Fruit fly (Drosophila melanogaster) whole organism, larva: ENCODE data around the gene nkt.

Experiments
- noc ChIP-seq: fragments of 200-800 bp; sonication (Bioruptor generic); optimal IDR thresholded peaks from 3 replicates; lab custom pipeline; 2019; ENCODE audit warnings: missing biosample characterization, mild to moderate bottlenecking, missing genetic modification characterization, moderate library complexity

Gene nkt

dm6 chr3L:11204852-11205251 lies 3.7 kb downstream of the nkt start:
- peak; percentile 58 for TF ChIP-seq noc

dm6 chr3L:11205608-11206336 lies 4.6 kb downstream of the nkt start, which contains the start of gene Plod:
Gene Plod (minus strand): TSS chr3L:11206016.
- TF ChIP-seq noc: peak; percentile 36

DNA sequence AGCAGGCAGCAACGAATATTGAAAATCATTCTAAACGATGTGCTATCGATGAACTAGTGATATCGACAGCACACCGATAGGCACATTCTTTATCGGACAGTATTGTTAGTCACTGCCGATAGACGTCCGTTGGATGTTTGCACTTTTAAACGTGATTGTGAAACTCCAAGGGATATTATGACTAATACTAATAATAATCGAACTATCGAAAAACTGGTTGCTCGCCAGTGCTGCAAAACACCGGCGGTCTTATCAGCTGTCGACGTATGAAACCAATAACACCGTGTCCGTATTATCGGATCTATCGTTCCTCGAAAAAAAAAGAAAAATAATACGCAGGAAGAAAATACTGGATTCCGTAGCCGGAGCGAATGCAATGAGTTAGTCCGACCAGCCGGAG lies 9.4 kb downstream of the nkt start, which contains the start of the genes Ube3a and CG7600:
Gene Ube3a (minus strand): TSS at position 67 of the 400 bp plus-strand sequence.
Gene CG7600 (plus strand): TSS at position 270 of the 400 bp plus-strand sequence.
- peak; percentile 53 for TF ChIP-seq noc

DNA sequence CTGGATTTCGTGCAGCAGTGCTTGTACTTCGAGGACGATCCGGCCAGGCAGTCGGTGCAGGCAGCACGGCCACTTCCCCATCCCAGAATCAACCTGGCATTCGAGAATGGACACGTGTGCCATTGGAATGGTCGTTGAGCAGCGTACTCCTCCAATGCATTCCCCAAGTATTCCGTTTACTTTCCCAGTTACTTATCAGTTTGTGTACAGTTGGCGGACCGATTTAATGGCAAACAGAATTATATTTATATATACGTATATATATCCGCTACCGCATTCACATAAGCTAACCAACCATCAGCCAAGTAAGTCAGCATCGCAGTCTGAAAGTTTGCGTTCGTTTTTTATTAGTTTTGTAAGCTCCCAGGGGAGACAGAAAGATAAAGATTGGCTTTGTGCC lies 12.5 kb downstream of the nkt start:
- no peak for TF ChIP-seq noc

DNA sequence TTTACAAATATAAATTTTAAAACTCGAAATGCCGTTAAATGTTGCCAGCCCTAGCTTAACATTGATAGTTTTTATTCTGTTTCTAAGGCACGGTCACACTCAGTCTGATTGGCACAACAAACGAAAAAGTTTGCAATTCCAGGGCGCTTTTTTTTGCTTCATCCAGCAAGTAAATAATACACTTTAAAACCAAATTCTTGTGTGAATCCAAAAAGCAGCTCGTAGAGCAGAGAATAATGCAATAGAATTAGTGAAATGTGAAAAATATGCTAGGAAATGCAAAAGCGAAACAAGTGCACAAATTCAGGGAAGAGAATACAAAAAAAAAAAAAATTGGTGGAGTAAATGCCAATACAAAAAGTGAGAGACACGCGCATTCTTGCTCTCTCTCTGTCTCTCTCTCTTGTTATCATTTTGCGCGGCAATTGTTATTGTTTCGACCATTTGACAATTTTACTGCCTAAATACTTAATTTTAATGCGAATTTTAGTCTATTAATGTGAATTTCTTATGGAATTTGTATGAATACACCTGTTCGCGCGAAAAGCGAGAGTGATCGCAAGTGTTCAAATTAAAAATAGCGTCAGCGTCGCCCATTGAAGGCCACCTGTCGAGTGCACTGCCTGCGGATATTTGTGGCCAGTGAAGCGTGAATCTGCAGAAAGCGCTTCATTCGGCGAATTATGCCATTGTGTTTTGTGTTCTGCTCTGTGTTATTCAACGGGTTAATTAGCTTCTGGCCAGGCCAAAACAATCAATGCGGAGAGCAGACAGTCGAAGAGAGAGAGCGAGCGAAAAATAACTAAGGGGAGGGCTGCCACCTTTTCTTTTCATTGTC lies 13.5 kb downstream of the nkt start, which contains the start of gene CG42671:
Gene CG42671 (plus strand): TSS at position 100 of the 838 bp plus-strand sequence.
- TF ChIP-seq noc: no peak

DNA sequence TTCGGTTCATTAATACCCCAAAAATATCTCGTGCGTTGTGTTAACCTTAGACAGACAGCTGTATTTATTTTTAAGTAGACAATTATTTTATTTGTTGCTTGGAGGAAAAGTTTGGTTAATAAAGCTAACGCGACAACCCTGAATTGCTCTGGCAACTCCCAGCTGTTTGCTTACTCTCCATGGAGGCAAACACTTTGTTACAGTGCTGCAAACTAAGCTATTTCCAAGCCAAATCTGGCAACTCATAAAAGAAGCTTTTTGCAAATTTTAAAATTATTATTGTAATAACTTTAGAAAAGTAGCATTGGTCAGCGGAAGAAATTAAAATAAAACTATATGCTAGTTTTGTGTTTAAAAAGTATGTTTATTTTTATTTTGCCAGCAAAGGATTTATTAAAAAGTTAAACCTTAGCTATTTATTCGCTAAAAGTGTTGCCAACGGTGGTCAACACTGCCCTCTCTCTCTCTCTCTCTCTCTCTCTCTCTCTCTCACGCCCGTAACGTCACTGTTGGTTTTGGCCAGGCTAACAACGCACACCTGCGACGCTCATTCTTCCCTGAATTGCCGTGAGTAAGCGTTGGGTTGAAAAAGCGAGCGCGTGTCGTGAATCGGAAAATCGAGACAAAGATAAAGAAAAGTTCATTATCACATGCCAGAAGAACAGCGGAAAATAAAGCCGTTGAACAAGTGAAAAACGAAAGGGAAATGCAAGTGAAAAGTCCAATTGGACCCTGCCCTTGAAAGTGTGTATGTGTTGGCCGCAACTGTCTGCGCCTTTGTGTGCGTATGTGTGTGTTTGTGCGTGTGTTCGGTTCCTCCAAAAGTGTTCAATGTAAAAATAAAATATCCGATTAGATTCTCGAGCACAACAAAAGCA lies 14.3 kb downstream of the nkt start:
- peak; percentile 81 for TF ChIP-seq noc

DNA sequence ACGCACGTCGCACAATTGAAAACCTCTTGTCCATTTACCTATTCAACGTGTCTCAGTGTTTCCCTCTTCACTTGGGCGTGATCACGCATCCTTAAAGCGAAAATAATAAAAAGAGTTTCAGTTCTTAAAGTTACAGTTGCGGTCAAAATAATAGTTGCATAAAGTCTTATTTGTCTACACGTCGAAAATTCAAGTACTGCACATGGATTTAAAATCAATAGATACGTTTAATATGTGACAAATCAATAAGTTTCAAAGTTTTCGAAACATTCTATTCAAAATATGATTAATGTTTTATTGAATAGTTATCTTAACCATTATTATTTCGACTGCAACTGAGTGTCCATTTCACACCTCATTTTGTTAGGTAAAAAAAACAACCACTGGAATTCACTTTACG lies 15.1 kb downstream of the nkt start:
- TF ChIP-seq noc: no peak

DNA sequence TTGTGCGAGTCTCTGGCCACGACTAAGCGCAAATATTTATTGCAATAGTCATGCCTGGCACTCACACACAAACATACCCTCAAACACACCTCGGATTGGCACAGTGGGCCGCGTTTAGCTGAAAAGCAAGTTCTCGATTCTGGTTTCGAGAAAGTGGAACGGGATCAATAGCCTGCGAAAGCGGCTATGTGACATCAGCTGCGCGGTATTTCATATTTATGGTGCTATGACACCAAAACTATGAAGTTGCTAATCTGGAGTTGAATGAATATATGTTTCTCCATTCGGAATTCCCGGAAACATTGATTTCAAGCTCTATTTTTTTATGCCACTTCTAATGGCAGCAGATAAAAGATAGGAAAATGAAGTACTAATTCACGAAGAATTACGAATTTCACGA lies 16.7 kb downstream of the nkt start:
- TF ChIP-seq noc: peak; percentile 7

DNA sequence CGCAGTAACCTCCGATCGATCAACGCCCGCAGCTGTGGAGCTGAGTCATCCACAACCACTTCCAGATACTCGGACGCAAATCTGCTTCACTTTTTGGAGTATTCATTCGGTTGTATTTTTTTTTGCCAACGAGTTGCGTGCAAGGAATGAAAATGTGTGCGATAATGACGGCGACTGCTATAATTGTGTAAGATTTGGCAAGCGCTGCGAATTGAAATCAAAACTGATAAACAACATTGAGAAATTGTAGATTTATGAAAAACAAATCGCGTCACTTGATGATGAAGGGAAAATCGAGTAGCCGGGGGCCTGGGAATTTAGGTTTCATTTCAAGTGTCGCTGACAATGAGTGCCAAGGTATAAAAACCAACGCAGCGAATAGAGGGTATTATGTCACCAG lies 17.7 kb downstream of the nkt start:
- TF ChIP-seq noc: peak; percentile 36

DNA sequence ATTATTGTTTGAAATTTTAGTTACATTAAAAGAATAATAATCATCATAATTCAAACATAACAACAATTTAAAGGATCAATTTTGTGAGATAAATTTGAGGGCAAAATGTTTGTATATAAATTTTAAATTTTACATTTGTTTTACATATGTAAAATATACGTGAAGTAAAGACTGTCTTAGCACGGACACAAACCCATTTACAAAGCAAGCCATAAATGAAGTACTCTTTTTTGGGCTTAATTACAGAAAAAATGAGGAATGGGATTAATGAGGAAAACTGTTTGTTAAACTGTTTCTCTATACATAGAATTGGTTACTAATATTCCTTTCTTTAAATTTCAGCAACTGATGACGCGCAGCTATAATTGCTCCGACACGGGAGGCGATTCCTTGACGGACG lies 23.5 kb downstream of the nkt start:
- no peak for TF ChIP-seq noc

DNA sequence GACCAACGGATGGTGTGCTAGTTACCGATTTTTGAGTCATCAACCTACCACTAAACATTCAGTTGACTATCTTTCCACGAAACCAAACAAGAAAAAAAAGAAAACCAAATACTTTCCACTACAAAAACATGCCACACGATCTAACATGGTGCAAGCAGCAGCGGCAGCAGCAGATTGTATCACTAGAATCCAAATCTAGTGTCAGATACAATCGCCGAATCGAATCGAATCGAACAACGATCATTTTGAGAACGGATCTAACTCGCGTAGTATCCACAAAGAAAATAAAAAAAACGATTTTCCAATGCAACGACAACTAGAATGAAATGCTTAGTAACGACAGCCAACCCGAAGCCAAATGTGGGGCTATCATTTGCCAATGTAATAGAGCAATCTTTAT lies 26.6 kb downstream of the nkt start:
- no peak for TF ChIP-seq noc

dm6 chr3L:11233547-11233946 lies 32.4 kb downstream of the nkt start:
- TF ChIP-seq noc: peak; percentile 85

DNA sequence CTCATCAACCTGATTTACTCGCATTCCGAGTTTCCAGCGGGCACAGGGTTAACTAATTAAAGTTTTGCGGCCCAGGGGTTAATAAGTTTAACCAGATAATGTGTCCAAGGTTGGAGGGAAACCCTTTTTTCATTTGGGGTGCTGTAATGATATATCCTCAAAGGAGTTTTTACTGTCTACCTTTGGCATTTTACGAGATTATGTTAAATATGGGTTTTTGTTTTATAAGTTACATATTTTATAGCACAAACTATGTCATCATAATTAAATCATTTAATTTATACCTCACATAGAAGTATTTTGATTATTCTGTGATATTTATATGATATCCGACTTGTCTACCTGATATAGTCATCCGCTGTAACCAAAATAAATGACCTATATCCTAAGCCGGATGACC lies 35.0 kb downstream of the nkt start, which contains the start of gene Ir68a:
Gene Ir68a (minus strand): TSS at position 101 of the 400 bp plus-strand sequence.
- TF ChIP-seq noc: no peak

DNA sequence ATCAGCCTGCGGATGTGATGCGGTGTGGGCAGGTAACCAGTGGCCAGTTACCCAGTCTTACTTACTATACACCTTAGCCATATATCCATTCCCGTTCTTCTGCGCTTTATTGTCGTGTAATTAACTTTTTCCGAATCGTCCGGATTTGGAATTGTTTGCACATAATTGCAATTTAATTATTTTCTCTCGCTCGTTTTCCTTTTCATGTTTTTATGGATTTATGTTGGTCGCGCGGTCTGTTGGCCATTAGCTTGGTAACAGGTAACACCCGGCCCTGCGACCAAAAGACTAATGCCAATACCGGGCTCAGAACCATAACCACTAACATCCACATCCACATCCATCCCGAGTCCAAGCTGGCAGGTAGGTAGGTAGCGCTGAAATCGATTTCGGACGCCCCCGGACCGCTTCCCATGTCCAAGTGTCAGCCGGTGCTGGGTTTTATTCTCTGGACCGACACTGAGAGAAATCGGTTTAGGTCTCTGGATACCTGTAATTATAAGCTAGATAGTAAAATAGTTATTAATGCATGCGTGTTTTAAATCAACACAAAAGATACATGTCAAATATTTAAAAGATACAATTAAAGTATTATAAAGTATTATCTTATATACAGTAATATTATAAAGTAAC lies 36.1 kb downstream of the nkt start:
- TF ChIP-seq noc: no peak

DNA sequence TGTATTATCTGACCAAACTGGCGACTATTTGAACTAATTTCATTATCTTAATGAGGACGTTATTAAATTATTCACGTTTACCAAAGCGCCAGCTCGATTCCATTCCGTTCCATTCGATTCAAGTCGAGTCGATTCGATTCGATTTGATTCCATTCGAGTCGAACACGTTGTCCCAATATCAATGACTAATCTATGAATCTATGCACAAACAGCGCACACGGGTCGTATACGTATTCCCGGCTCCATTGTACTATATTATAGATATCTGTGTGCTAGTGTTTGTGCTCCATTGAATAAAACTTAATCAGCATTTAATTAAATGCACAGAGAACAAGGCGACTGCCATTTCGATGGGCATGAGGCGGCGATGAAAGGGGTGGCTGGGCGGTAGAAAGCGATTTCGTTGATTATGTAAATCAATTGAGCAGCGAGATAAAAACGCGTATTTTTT lies 38.1 kb downstream of the nkt start:
- TF ChIP-seq noc: peak; percentile 59

dm6 chr3L:11241949-11242348 lies 40.8 kb downstream of the nkt start:
- TF ChIP-seq noc: no peak
